Fruit fly (Drosophila melanogaster): Measurements from ENCODE around the gene CG33510.

dm6 chr2L:21073300-21073699, 10.8 kb downstream of the CG33510 start:
- TF ChIP-seq psq (optimal IDR thresholded peaks at IDR 0.05) (no peak), h (optimal IDR thresholded peaks at IDR 0.05) (no peak)

All from Kc167 (cell line).